Worm (Caenorhabditis elegans) whole organism, midembryonic: ENCODE measurements around the gene leo-1.

Experiments used
- cog-1 ChIP-seq: sonication (generic microtip); optimal IDR thresholded peaks from 2 replicates; lab custom pipeline; 2016; ENCODE audit warnings: missing genetic modification characterization, missing compliant biosample characterization
- flt-1 ChIP-seq: fragments of 200-800 bp; sonication (Bioruptor generic); IDR thresholded peaks from 2 replicates; pipeline ENCODE4 v1.3.6; 2022; ENCODE audit warnings: missing genetic modification characterization, missing compliant biosample characterization
- klf-2 ChIP-seq: fragments of 200-800 bp; sonication (Bioruptor generic); conservative IDR thresholded peaks from 2 replicates; pipeline ENCODE4 v1.3.6; 2022; ENCODE audit warnings: missing genetic modification reagents, missing genetic modification characterization, missing compliant biosample characterization
- med-1 ChIP-seq: sonication (generic microtip); optimal IDR thresholded peaks from 2 replicates; lab custom pipeline; 2017; ENCODE audit warnings: missing genetic modification characterization, mild to moderate bottlenecking, missing compliant biosample characterization, antibody characterized with exemption, missing genetic modification reagents; ENCODE audit not compliant: insufficient read depth
- ref-1 ChIP-seq: fragments of 200-800 bp; sonication (Bioruptor generic); conservative IDR thresholded peaks from 2 replicates; pipeline ENCODE4 v1.3.6; 2022; ENCODE audit warnings: missing genetic modification reagents, missing genetic modification characterization, missing compliant biosample characterization
- tab-1 ChIP-seq: fragments of 200-800 bp; sonication (Bioruptor generic); IDR thresholded peaks from 2 replicates; pipeline ENCODE4 v1.3.6; 2022; ENCODE audit warnings: missing genetic modification characterization, missing compliant biosample characterization
- ztf-23 ChIP-seq: fragments of 200-800 bp; sonication (Bioruptor generic); IDR thresholded peaks from 2 replicates; pipeline ENCODE4 v1.3.6; 2022; ENCODE audit warnings: missing genetic modification reagents, missing genetic modification characterization, missing compliant biosample characterization
- ztf-29 ChIP-seq: fragments of 200-800 bp; sonication (Bioruptor generic); IDR thresholded peaks from 2 replicates; pipeline ENCODE4 v1.3.6; 2022; ENCODE audit warnings: missing genetic modification reagents, missing genetic modification characterization, missing compliant biosample characterization

DNA sequence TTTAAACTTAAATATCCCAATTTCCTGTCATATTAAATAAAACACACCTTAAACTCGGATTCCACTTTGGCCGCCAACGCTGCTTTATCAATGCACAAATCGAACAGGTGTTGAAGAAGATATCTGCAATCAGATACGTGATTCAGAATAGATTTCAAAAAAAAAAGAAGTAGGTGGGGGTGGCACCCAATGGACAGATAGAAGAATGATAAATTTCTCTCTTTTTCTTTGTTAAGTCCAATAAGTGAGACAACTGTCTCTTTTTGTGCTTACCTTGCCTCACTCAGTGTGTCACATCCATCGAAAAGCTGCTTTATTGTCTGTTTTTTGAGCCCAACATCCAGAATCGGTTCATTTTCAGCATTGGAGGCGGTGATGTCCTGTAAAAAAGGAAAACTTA is 21.6 kb upstream of the leo-1 start:
- TF ChIP-seq tab-1 (GFP tag; lab: Robert Waterston, UW) (no peak), cog-1 (tag; lab: Kevin White, UChicago) (no peak), klf-2 (GFP tag; lab: Robert Waterston, UW) (no peak), flt-1 (GFP tag; lab: Robert Waterston, UW) (no peak), med-1 (no peak), ztf-29 (GFP tag; lab: Robert Waterston, UW) (no peak), ref-1 (GFP tag; lab: Robert Waterston, UW) (no peak), ztf-23 (GFP tag; lab: Robert Waterston, UW) (no peak)
